Worm (Caenorhabditis elegans) whole organism, late embryonic: ENCODE results near the gene sox-4.

Source experiments
- C38D4.7 ChIP-seq: fragments of 200-800 bp; sonication (Bioruptor generic); optimal IDR thresholded peaks from 2 replicates; lab custom pipeline; 2018; ENCODE audit warnings: mild to moderate bottlenecking, missing genetic modification characterization, moderate library complexity, missing compliant biosample characterization
- F13H6.1 ChIP-seq: sonication (generic microtip); optimal IDR thresholded peaks from 2 replicates; lab custom pipeline; 2016; ENCODE audit warnings: missing genetic modification characterization, missing compliant biosample characterization
- T23F11.4 ChIP-seq: fragments of 200-800 bp; sonication (Bioruptor generic); optimal IDR thresholded peaks from 2 replicates; lab custom pipeline; 2018; ENCODE audit warnings: mild to moderate bottlenecking, missing genetic modification characterization, missing compliant biosample characterization
- Y22D7AL.16 ChIP-seq: sonication (generic microtip); optimal IDR thresholded peaks from 2 replicates; lab custom pipeline; 2016; ENCODE audit warnings: missing genetic modification characterization, missing compliant biosample characterization
- ahr-1 ChIP-seq: sonication (generic microtip); optimal IDR thresholded peaks from 2 replicates; lab custom pipeline; 2016; ENCODE audit warnings: missing genetic modification characterization, missing compliant biosample characterization
- ama-1 ChIP-seq: fragments of 150-350 bp; optimal IDR thresholded peaks from 2 replicates; lab custom pipeline; 2014
- ceh-19 ChIP-seq: fragments of 200-800 bp; sonication (Bioruptor generic); optimal IDR thresholded peaks from 2 replicates; lab custom pipeline; 2018; ENCODE audit warnings: mild to moderate bottlenecking, missing genetic modification characterization, missing compliant biosample characterization
- ceh-2 ChIP-seq: sonication (generic microtip); optimal IDR thresholded peaks from 2 replicates; lab custom pipeline; 2016; ENCODE audit warnings: missing genotype, missing genetic modification characterization, missing compliant biosample characterization
- ceh-31 ChIP-seq: sonication (generic microtip); optimal IDR thresholded peaks from 2 replicates; lab custom pipeline; 2016; ENCODE audit warnings: missing genetic modification characterization, missing compliant biosample characterization
- ceh-34 ChIP-seq: sonication (generic microtip); optimal IDR thresholded peaks from 2 replicates; lab custom pipeline; 2016; ENCODE audit warnings: mild to moderate bottlenecking, missing genetic modification characterization, missing compliant biosample characterization
- ceh-45 ChIP-seq: fragments of 200-800 bp; sonication (Bioruptor generic); IDR thresholded peaks from 2 replicates; pipeline ENCODE4 v1.3.6; 2022; ENCODE audit warnings: missing genetic modification reagents, missing genetic modification characterization, missing compliant biosample characterization
- ceh-9 ChIP-seq: sonication (generic microtip); optimal IDR thresholded peaks from 2 replicates; lab custom pipeline; 2016; ENCODE audit warnings: mild to moderate bottlenecking, missing genetic modification characterization, inconsistent platforms, missing compliant biosample characterization
- che-1 ChIP-seq: sonication (generic microtip); optimal IDR thresholded peaks from 2 replicates; lab custom pipeline; 2016; ENCODE audit warnings: mild to moderate bottlenecking, missing genetic modification characterization, missing compliant biosample characterization
- eyg-1 ChIP-seq: sonication (generic microtip); optimal IDR thresholded peaks from 2 replicates; lab custom pipeline; 2016; ENCODE audit warnings: missing genotype, missing genetic modification characterization, missing compliant biosample characterization
- fax-1 ChIP-seq: sonication (generic microtip); optimal IDR thresholded peaks from 2 replicates; lab custom pipeline; 2016; ENCODE audit warnings: missing genotype, missing genetic modification characterization, missing compliant biosample characterization
- fkh-10 ChIP-seq: fragments of 150-350 bp; optimal IDR thresholded peaks from 2 replicates; lab custom pipeline; 2014; ENCODE audit warnings: missing biosample characterization, missing genetic modification reagents, missing genetic modification characterization
- fkh-6 ChIP-seq: sonication (generic microtip); optimal IDR thresholded peaks from 2 replicates; lab custom pipeline; 2016; ENCODE audit warnings: missing genetic modification characterization, missing compliant biosample characterization
- lin-11 ChIP-seq: fragments of 200-800 bp; sonication (Bioruptor generic); optimal IDR thresholded peaks from 2 replicates; lab custom pipeline; 2018; ENCODE audit warnings: mild to moderate bottlenecking, missing genetic modification characterization, missing compliant biosample characterization
- nfya-1 ChIP-seq: sonication (generic microtip); optimal IDR thresholded peaks from 2 replicates; lab custom pipeline; 2017; ENCODE audit warnings: missing genetic modification characterization, mild to moderate bottlenecking, missing compliant biosample characterization, antibody characterized with exemption, moderate library complexity
- nhr-232 ChIP-seq: sonication (generic microtip); optimal IDR thresholded peaks from 2 replicates; lab custom pipeline; 2016; ENCODE audit warnings: missing genetic modification characterization, missing compliant biosample characterization
- pat-9 ChIP-seq: fragments of 200-800 bp; sonication (Bioruptor generic); optimal IDR thresholded peaks from 2 replicates; lab custom pipeline; 2018; ENCODE audit warnings: mild to moderate bottlenecking, missing genetic modification characterization, moderate library complexity, missing compliant biosample characterization
- pax-1 ChIP-seq: fragments of 150-350 bp; optimal IDR thresholded peaks from 2 replicates; lab custom pipeline; 2014; ENCODE audit warnings: missing biosample characterization, missing genetic modification characterization
- pha-2 ChIP-seq: sonication (generic microtip); optimal IDR thresholded peaks from 2 replicates; lab custom pipeline; 2017; ENCODE audit warnings: mild to moderate bottlenecking, missing genetic modification characterization, missing compliant biosample characterization
- pha-4 ChIP-seq: fragments of 150-350 bp; optimal IDR thresholded peaks from 2 replicates; lab custom pipeline; 2018; ENCODE audit warnings: missing biosample characterization, missing genetic modification reagents, missing genetic modification characterization
- pqm-1 ChIP-seq: sonication (generic microtip); optimal IDR thresholded peaks from 2 replicates; lab custom pipeline; 2016; ENCODE audit warnings: missing genetic modification characterization, missing compliant biosample characterization
- pros-1 ChIP-seq: fragments of 150-350 bp; optimal IDR thresholded peaks from 2 replicates; lab custom pipeline; 2014; ENCODE audit warnings: missing biosample characterization, missing genetic modification reagents, missing genetic modification characterization
- ref-2 ChIP-seq: sonication (generic microtip); optimal IDR thresholded peaks from 2 replicates; lab custom pipeline; 2016; ENCODE audit warnings: missing genetic modification characterization, missing compliant biosample characterization
- rnt-1 ChIP-seq: sonication (generic microtip); optimal IDR thresholded peaks from 2 replicates; lab custom pipeline; 2016; ENCODE audit warnings: missing genetic modification characterization, missing compliant biosample characterization
- sox-2 ChIP-seq: fragments of 200-800 bp; sonication (Bioruptor generic); IDR thresholded peaks from 2 replicates; pipeline ENCODE4 v1.3.6; 2022; ENCODE audit warnings: missing genetic modification reagents, missing genetic modification characterization, missing compliant biosample characterization
- tbx-2 ChIP-seq: sonication (generic microtip); optimal IDR thresholded peaks from 2 replicates; lab custom pipeline; 2016; ENCODE audit warnings: missing genetic modification characterization, missing compliant biosample characterization
- tbx-7 ChIP-seq: sonication (generic microtip); optimal IDR thresholded peaks from 2 replicates; lab custom pipeline; 2016; ENCODE audit warnings: missing genotype, missing genetic modification characterization, missing compliant biosample characterization
- unc-3 ChIP-seq, 2 experiments: fragments of 200-800 bp in 1 of 2; sonication (Bioruptor generic) in 1 of 2; sonication (generic microtip) in 1 of 2; conservative IDR thresholded peaks in 1 of 2; optimal IDR thresholded peaks in 1 of 2; 2 replicates each; pipeline versions ENCODE4 v1.3.6 to Lab custom; 2016 to 2022; ENCODE audit warnings: missing compliant biosample characterization in 2 of 2, missing genetic modification characterization in 2 of 2, missing genetic modification reagents in 1 of 2
- unc-42 ChIP-seq: sonication (generic microtip); optimal IDR thresholded peaks from 2 replicates; lab custom pipeline; 2016; ENCODE audit warnings: missing genotype, missing genetic modification characterization, missing compliant biosample characterization
- unc-55 ChIP-seq: sonication (generic microtip); optimal IDR thresholded peaks from 2 replicates; lab custom pipeline; 2017; ENCODE audit warnings: missing biosample characterization, missing genetic modification reagents, missing genetic modification characterization
- zip-5 ChIP-seq: sonication (generic microtip); optimal IDR thresholded peaks from 2 replicates; lab custom pipeline; 2016; ENCODE audit warnings: missing genetic modification characterization, missing compliant biosample characterization

Gene sox-4

ce11 chrX:3508906-3509305 is at the start of gene sox-4:
sox-4 (minus strand) TSS chrX:3509006.
- TF ChIP-seq tbx-2 (tag; lab: Kevin White, UChicago), result no peak
- TF ChIP-seq ref-2, result no peak
- TF ChIP-seq pat-9 (tag; lab: Kevin White, UChicago), result no peak
- TF ChIP-seq lin-11 (tag; lab: Kevin White, UChicago), result no peak
- no peak for TF ChIP-seq pax-1

- TF ChIP-seq tbx-7 (tag; lab: Kevin White, UChicago) (no peak), pha-2 (tag; lab: Kevin White, UChicago) (no peak), unc-42 (no peak), ceh-31 (tag; lab: Kevin White, UChicago) (no peak), nhr-232 (tag; lab: Kevin White, UChicago) (no peak), F13H6.1 (tag; lab: Kevin White, UChicago) (no peak), unc-55 (no peak), ahr-1 (tag; lab: Kevin White, UChicago) (no peak), ceh-34 (tag; lab: Kevin White, UChicago) (no peak), rnt-1 (tag; lab: Kevin White, UChicago) (no peak), fkh-6 (tag; lab: Kevin White, UChicago) (no peak), che-1 (tag; lab: Kevin White, UChicago) (no peak), zip-5 (tag; lab: Kevin White, UChicago) (no peak), lin-11 (tag; lab: Kevin White, UChicago) (no peak), eyg-1 (no peak), unc-3 (GFP tag; conservative IDR thresholded peaks at IDR 0.05; lab: Robert Waterston, UW) (no peak), unc-3 (tag; optimal IDR thresholded peaks at IDR 0.05; lab: Kevin White, UChicago) (no peak), pqm-1 (tag; lab: Kevin White, UChicago) (no peak)
Observed at ce11 chrX:3555930-3556329, 47.1 kb upstream of the sox-4 start.

ce11 chrX:3554117-3554516 is 45.3 kb upstream of the sox-4 start:
- no peak for TF ChIP-seq fax-1
- TF ChIP-seq ceh-31 (tag; lab: Kevin White, UChicago), result no peak
- TF ChIP-seq nfya-1 (tag; lab: Kevin White, UChicago), result no peak
- TF ChIP-seq T23F11.4 (GFP tag; lab: Kevin White, UChicago), result no peak
- no peak for TF ChIP-seq ceh-2
- TF ChIP-seq pros-1, result no peak
- no peak for TF ChIP-seq tbx-7 (tag; lab: Kevin White, UChicago)
- no peak for TF ChIP-seq Y22D7AL.16
- TF ChIP-seq tbx-2 (tag; lab: Kevin White, UChicago), result no peak
- TF ChIP-seq ama-1 (lab: Kevin White, UChicago), result no peak
- TF ChIP-seq pha-4, result no peak
- TF ChIP-seq ceh-45 (GFP tag; lab: Robert Waterston, UW), result no peak
- TF ChIP-seq sox-2 (GFP tag; lab: Robert Waterston, UW), result no peak
- TF ChIP-seq unc-42, result no peak
- no peak for TF ChIP-seq fkh-10 (GFP tag; lab: Kevin White, UChicago)

- no peak for TF ChIP-seq ceh-9 (tag; lab: Kevin White, UChicago)
- TF ChIP-seq nfya-1 (tag; lab: Kevin White, UChicago), result no peak
- no peak for TF ChIP-seq ama-1 (lab: Kevin White, UChicago)
- no peak for TF ChIP-seq sox-2 (GFP tag; lab: Robert Waterston, UW)
- TF ChIP-seq nhr-232 (tag; lab: Kevin White, UChicago), result no peak
- no peak for TF ChIP-seq zip-5 (tag; lab: Kevin White, UChicago)
- TF ChIP-seq ahr-1 (tag; lab: Kevin White, UChicago), result no peak
- no peak for TF ChIP-seq ceh-19
Observed at ce11 chrX:3553687-3554086, 44.9 kb upstream of the sox-4 start.

ce11 chrX:3552948-3553347 is 44.1 kb upstream of the sox-4 start:
- TF ChIP-seq C38D4.7, result no peak
